Worm (Caenorhabditis elegans) whole organism, L2 larva: ENCODE results near the gene F46G11.2.
A peak's percentile ranks its signal among the peaks of the same experiment; 100 is the strongest.

Source experiments
- C34F6.9 ChIP-seq: fragments of 150-350 bp; optimal IDR thresholded peaks from 2 replicates; lab custom pipeline; 2014; ENCODE audit warnings: missing biosample characterization, missing genetic modification characterization
- F13H6.1 ChIP-seq: sonication (generic microtip); optimal IDR thresholded peaks from 2 replicates; lab custom pipeline; 2016; ENCODE audit warnings: missing genetic modification characterization, missing compliant biosample characterization
- Y55F3AM.14 ChIP-seq: fragments of 200-800 bp; sonication (Bioruptor generic); optimal IDR thresholded peaks from 2 replicates; lab custom pipeline; 2018; ENCODE audit warnings: mild to moderate bottlenecking, missing genetic modification characterization, missing compliant biosample characterization
- ZK546.5 ChIP-seq: sonication (generic microtip); optimal IDR thresholded peaks from 2 replicates; lab custom pipeline; 2017; ENCODE audit warnings: missing biosample characterization, missing genetic modification characterization
- alr-1 ChIP-seq: fragments of 150-350 bp; optimal IDR thresholded peaks from 2 replicates; lab custom pipeline; 2014; ENCODE audit warnings: missing biosample characterization, missing genetic modification characterization
- aly-2 ChIP-seq: fragments of 150-350 bp; optimal IDR thresholded peaks from 2 replicates; lab custom pipeline; 2014; ENCODE audit warnings: missing biosample characterization, missing genetic modification characterization
- blmp-1 ChIP-seq: sonication (generic microtip); optimal IDR thresholded peaks from 2 replicates; lab custom pipeline; 2017; ENCODE audit warnings: missing genetic modification characterization, mild to moderate bottlenecking, missing compliant biosample characterization, antibody characterized with exemption, moderate library complexity; ENCODE audit not compliant: insufficient read depth
- ceh-16 ChIP-seq: fragments of 150-350 bp; optimal IDR thresholded peaks from 2 replicates; lab custom pipeline; 2014; ENCODE audit warnings: missing biosample characterization, missing genetic modification characterization
- ceh-82 ChIP-seq: fragments of 150-350 bp; optimal IDR thresholded peaks from 2 replicates; lab custom pipeline; 2014; ENCODE audit warnings: missing biosample characterization, missing genetic modification characterization
- crh-2 ChIP-seq: sonication (generic microtip); optimal IDR thresholded peaks from 2 replicates; lab custom pipeline; 2017; ENCODE audit warnings: missing biosample characterization, missing genetic modification characterization
- egl-27 ChIP-seq: sonication (generic microtip); optimal IDR thresholded peaks from 3 replicates; lab custom pipeline; 2017; ENCODE audit warnings: missing biosample characterization, missing genetic modification reagents, missing genetic modification characterization
- elt-1 ChIP-seq: fragments of 150-350 bp; optimal IDR thresholded peaks from 2 replicates; lab custom pipeline; 2014; ENCODE audit warnings: missing biosample characterization, missing genetic modification characterization
- elt-3 ChIP-seq: sonication (generic microtip); optimal IDR thresholded peaks from 2 replicates; lab custom pipeline; 2017; ENCODE audit warnings: missing biosample characterization, missing genetic modification characterization
- fos-1 ChIP-seq: fragments of 150-350 bp; optimal IDR thresholded peaks from 2 replicates; lab custom pipeline; 2014; ENCODE audit warnings: missing biosample characterization, missing genetic modification characterization
- gmeb-1 ChIP-seq: fragments of 150-350 bp; optimal IDR thresholded peaks from 2 replicates; lab custom pipeline; 2014; ENCODE audit warnings: missing biosample characterization, missing genetic modification characterization
- lin-13 ChIP-seq: fragments of 150-350 bp; optimal IDR thresholded peaks from 2 replicates; lab custom pipeline; 2014; ENCODE audit warnings: missing biosample characterization, missing genetic modification reagents, missing genetic modification characterization
- lin-39 ChIP-seq: fragments of 150-350 bp; optimal IDR thresholded peaks from 2 replicates; lab custom pipeline; 2014; ENCODE audit warnings: missing biosample characterization, missing genetic modification reagents, missing genetic modification characterization
- lsy-2 ChIP-seq, 2 experiments: fragments of 150-350 bp in 1 of 2; sonication (generic microtip) in 1 of 2; optimal IDR thresholded peaks; 2 replicates each; lab custom pipeline; 2014 to 2017; ENCODE audit warnings: missing biosample characterization in 2 of 2, missing genetic modification characterization in 2 of 2
- mab-5 ChIP-seq: fragments of 150-350 bp; optimal IDR thresholded peaks from 2 replicates; lab custom pipeline; 2014; ENCODE audit warnings: missing biosample characterization, missing genetic modification characterization
- mbf-1 ChIP-seq: sonication (generic microtip); optimal IDR thresholded peaks from 2 replicates; lab custom pipeline; 2017; ENCODE audit warnings: missing biosample characterization, missing genetic modification characterization
- mdl-1 ChIP-seq, 2 experiments: fragments of 150-350 bp in 1 of 2; sonication (generic microtip) in 1 of 2; optimal IDR thresholded peaks; 2 replicates each; lab custom pipeline; 2017; ENCODE audit warnings: missing biosample characterization in 2 of 2, missing genetic modification characterization in 2 of 2
- nhr-10 ChIP-seq: sonication (generic microtip); optimal IDR thresholded peaks from 2 replicates; lab custom pipeline; 2017; ENCODE audit warnings: missing biosample characterization, missing genetic modification characterization
- nhr-11 ChIP-seq: fragments of 150-350 bp; optimal IDR thresholded peaks from 2 replicates; lab custom pipeline; 2014; ENCODE audit warnings: missing biosample characterization, missing genetic modification characterization
- nhr-129 ChIP-seq: fragments of 150-350 bp; optimal IDR thresholded peaks from 2 replicates; lab custom pipeline; 2014; ENCODE audit warnings: missing biosample characterization, missing genetic modification characterization
- nhr-21 ChIP-seq: fragments of 150-350 bp; optimal IDR thresholded peaks from 2 replicates; lab custom pipeline; 2014; ENCODE audit warnings: missing biosample characterization, missing genetic modification characterization
- nhr-237 ChIP-seq: fragments of 150-350 bp; optimal IDR thresholded peaks from 2 replicates; lab custom pipeline; 2014; ENCODE audit warnings: missing biosample characterization, missing genetic modification characterization
- nhr-25 ChIP-seq: fragments of 150-350 bp; sonication (generic microtip); optimal IDR thresholded peaks from 3 replicates; lab custom pipeline; 2014; ENCODE audit warnings: missing biosample characterization, missing genetic modification characterization
- nhr-6 ChIP-seq: fragments of 150-350 bp; optimal IDR thresholded peaks from 2 replicates; lab custom pipeline; 2014; ENCODE audit warnings: missing biosample characterization, missing genetic modification characterization
- peb-1 ChIP-seq: fragments of 150-350 bp; optimal IDR thresholded peaks from 2 replicates; lab custom pipeline; 2014; ENCODE audit warnings: missing biosample characterization, missing genetic modification characterization
- sem-4 ChIP-seq: fragments of 150-350 bp; optimal IDR thresholded peaks from 2 replicates; lab custom pipeline; 2014; ENCODE audit warnings: missing biosample characterization, missing genetic modification reagents, missing genetic modification characterization
- skn-1 ChIP-seq: sonication (generic microtip); optimal IDR thresholded peaks from 2 replicates; lab custom pipeline; 2017; ENCODE audit warnings: missing biosample characterization, missing genetic modification characterization
- sma-3 ChIP-seq: sonication (generic microtip); optimal IDR thresholded peaks from 2 replicates; lab custom pipeline; 2016; ENCODE audit warnings: missing genetic modification reagents, missing genetic modification characterization, missing compliant biosample characterization
- sma-9 ChIP-seq, 2 experiments: fragments of 150-350 bp in 1 of 2; sonication (generic microtip) in 1 of 2; optimal IDR thresholded peaks; 2 replicates each; lab custom pipeline; 2014 to 2016; ENCODE audit warnings: missing genetic modification characterization in 2 of 2, mild to moderate bottlenecking in 1 of 2, missing biosample characterization in 1 of 2, missing compliant biosample characterization in 1 of 2, missing genetic modification reagents in 1 of 2, moderate library complexity in 1 of 2
- snpc-4 ChIP-seq: fragments of 150-350 bp; optimal IDR thresholded peaks from 2 replicates; lab custom pipeline; 2014; ENCODE audit warnings: missing biosample characterization, missing genetic modification characterization
- unc-55 ChIP-seq: fragments of 150-350 bp; sonication (generic microtip); optimal IDR thresholded peaks from 3 replicates; lab custom pipeline; 2014; ENCODE audit warnings: missing biosample characterization, missing genetic modification reagents, missing genetic modification characterization
- unc-62 ChIP-seq: fragments of 150-350 bp; optimal IDR thresholded peaks from 2 replicates; lab custom pipeline; 2014; ENCODE audit warnings: missing biosample characterization, missing genetic modification reagents, missing genetic modification characterization
- zag-1 ChIP-seq: fragments of 150-350 bp; optimal IDR thresholded peaks from 2 replicates; lab custom pipeline; 2014; ENCODE audit warnings: missing biosample characterization, missing genetic modification characterization
- ztf-11 ChIP-seq: sonication (generic microtip); optimal IDR thresholded peaks from 2 replicates; lab custom pipeline; 2017; ENCODE audit warnings: missing biosample characterization, missing genetic modification characterization

F46G11.2 gene

ce11 chrX:5836527-5836926 is 48.6 kb downstream of the F46G11.2 start:
- no peak for TF ChIP-seq nhr-25 (tag; lab: Kevin White, UChicago)
- TF ChIP-seq nhr-237: no peak
- no peak for TF ChIP-seq peb-1
- TF ChIP-seq Y55F3AM.14 (GFP tag; lab: Kevin White, UChicago): no peak
- TF ChIP-seq blmp-1 (tag; lab: Kevin White, UChicago): no peak
- TF ChIP-seq unc-62 (GFP tag; lab: Kevin White, UChicago): no peak
- TF ChIP-seq mab-5: no peak
- no peak for TF ChIP-seq alr-1
- no peak for TF ChIP-seq elt-3 (tag; lab: Kevin White, UChicago)
- no peak for TF ChIP-seq ceh-82

- no peak for TF ChIP-seq nhr-10 (tag; lab: Kevin White, UChicago)
- TF ChIP-seq nhr-25 (tag; lab: Kevin White, UChicago): peak; percentile 52
- peak in 1 of 2 experiments; percentile 66 for TF ChIP-seq lsy-2 (tag; optimal IDR thresholded peaks at IDR 0.05; lab: Kevin White, UChicago)
- TF ChIP-seq ztf-11 (tag; lab: Kevin White, UChicago): no peak
- peak; percentile 22 for TF ChIP-seq fos-1
- peak; percentile 15 for TF ChIP-seq nhr-6 (tag; lab: Kevin White, UChicago)
- TF ChIP-seq crh-2 (tag; lab: Kevin White, UChicago): peak; percentile 47
- TF ChIP-seq egl-27 (tag; lab: Kevin White, UChicago): no peak
- no peak for TF ChIP-seq nhr-11
- peak; percentile 41 for TF ChIP-seq nhr-129 (tag; lab: Kevin White, UChicago)
- no peak for TF ChIP-seq mdl-1 (tag; optimal IDR thresholded peaks at IDR 0.05; lab: Kevin White, UChicago)
- TF ChIP-seq aly-2: no peak
- TF ChIP-seq sma-3 (GFP tag; lab: Kevin White, UChicago): peak; percentile 7
- TF ChIP-seq C34F6.9 (tag; lab: Kevin White, UChicago): peak; percentile 49
- TF ChIP-seq F13H6.1 (tag; lab: Kevin White, UChicago): peak; percentile 69
- peak; percentile 76 for TF ChIP-seq sem-4 (tag; lab: Kevin White, UChicago)
- TF ChIP-seq zag-1 (tag; lab: Kevin White, UChicago): no peak
- TF ChIP-seq mbf-1 (tag; lab: Kevin White, UChicago): no peak
- no peak for TF ChIP-seq skn-1 (tag; lab: Kevin White, UChicago)
- peak; percentile 38 for TF ChIP-seq mab-5
- no peak for TF ChIP-seq lin-13 (GFP tag; lab: Kevin White, UChicago)
- peak; percentile 81 for TF ChIP-seq sma-9 (GFP tag; optimal IDR thresholded peaks at IDR 0.05; lab: Kevin White, UChicago)
- TF ChIP-seq sma-9 (tag; optimal IDR thresholded peaks at IDR 0.05; lab: Kevin White, UChicago): no peak
- no peak for TF ChIP-seq ZK546.5 (tag; lab: Kevin White, UChicago)
- TF ChIP-seq nhr-21: no peak
- peak; percentile 47 for TF ChIP-seq blmp-1 (tag; lab: Kevin White, UChicago)
Observed at ce11 chrX:5837035-5837434, 49.1 kb downstream of the F46G11.2 start.

- TF ChIP-seq nhr-10 (tag; lab: Kevin White, UChicago): no peak
- no peak for TF ChIP-seq sma-9 (GFP tag; optimal IDR thresholded peaks at IDR 0.05; lab: Kevin White, UChicago)
- no peak for TF ChIP-seq sma-9 (tag; optimal IDR thresholded peaks at IDR 0.05; lab: Kevin White, UChicago)
- no peak for TF ChIP-seq F13H6.1 (tag; lab: Kevin White, UChicago)
- no peak for TF ChIP-seq unc-55 (GFP tag; lab: Kevin White, UChicago)
- TF ChIP-seq egl-27 (tag; lab: Kevin White, UChicago): no peak
- TF ChIP-seq sem-4 (tag; lab: Kevin White, UChicago): no peak
- TF ChIP-seq lin-39 (tag; lab: Kevin White, UChicago): no peak
- no peak for TF ChIP-seq ceh-82
- no peak for TF ChIP-seq gmeb-1 (tag; lab: Kevin White, UChicago)
- TF ChIP-seq alr-1: no peak
- TF ChIP-seq aly-2: no peak
- TF ChIP-seq Y55F3AM.14 (GFP tag; lab: Kevin White, UChicago): no peak
- TF ChIP-seq lsy-2 (tag; optimal IDR thresholded peaks at IDR 0.05; lab: Kevin White, UChicago): no peak
- TF ChIP-seq elt-1 (tag; lab: Kevin White, UChicago): no peak
- TF ChIP-seq snpc-4: no peak
- no peak for TF ChIP-seq ceh-16 (tag; lab: Kevin White, UChicago)
- no peak for TF ChIP-seq nhr-129 (tag; lab: Kevin White, UChicago)
- TF ChIP-seq nhr-11: no peak
Observed at ce11 chrX:5839143-5839542, 51.2 kb downstream of the F46G11.2 start.
